Worm (Caenorhabditis elegans): ENCODE results near the gene M02D8.6.

The M02D8.6 gene

DNA sequence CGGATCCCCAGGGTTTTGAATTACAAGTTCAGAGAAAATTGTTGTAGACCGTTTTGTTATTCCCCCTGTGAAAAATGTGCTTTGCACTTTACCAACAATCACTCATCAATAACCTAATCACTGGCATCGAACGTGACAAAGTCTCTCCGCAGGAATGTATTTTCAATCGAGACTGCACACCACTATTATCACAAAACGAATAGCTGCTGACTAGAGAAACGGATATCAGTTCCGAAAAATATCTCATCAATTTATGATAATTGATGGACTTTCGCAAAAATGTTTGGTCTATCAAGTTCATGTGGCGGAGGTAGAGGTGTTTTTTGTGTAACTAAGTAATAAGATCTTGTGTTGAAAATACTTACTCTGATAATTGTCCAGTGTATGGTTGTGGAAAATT lies 29.3 kb upstream of the M02D8.6 start:
- no peak for TF ChIP-seq fkh-2 (tag; optimal IDR thresholded peaks at IDR 0.05)
- no peak for TF ChIP-seq nhr-11 (tag; optimal IDR thresholded peaks at IDR 0.05)
- no peak for TF ChIP-seq ceh-28 (tag; optimal IDR thresholded peaks at IDR 0.05)
- TF ChIP-seq nhr-237 (tag; optimal IDR thresholded peaks at IDR 0.05), result no peak
- peak; percentile 22 for TF ChIP-seq pqm-1 (tag; optimal IDR thresholded peaks at IDR 0.05)
- TF ChIP-seq unc-62 (GFP tag; optimal IDR thresholded peaks at IDR 0.05), result no peak
- no peak for TF ChIP-seq tbx-2 (tag; optimal IDR thresholded peaks at IDR 0.05)
- peak; percentile 18 for TF ChIP-seq lin-39 (tag; optimal IDR thresholded peaks at IDR 0.05)
- TF ChIP-seq fos-1 (tag; optimal IDR thresholded peaks at IDR 0.05), result no peak
- no peak for TF ChIP-seq nhr-23 (tag; optimal IDR thresholded peaks at IDR 0.05)

- TF ChIP-seq lsy-12 (tag; optimal IDR thresholded peaks at IDR 0.05) (no peak), pqm-1 (tag; optimal IDR thresholded peaks at IDR 0.05) (peak; percentile 67), unc-62 (GFP tag; optimal IDR thresholded peaks at IDR 0.05) (no peak), nhr-67 (tag; optimal IDR thresholded peaks at IDR 0.05) (no peak), nfya-1 (tag; optimal IDR thresholded peaks at IDR 0.05; ENCODE audit: insufficient read depth) (no peak), hmg-11 (tag; optimal IDR thresholded peaks at IDR 0.05) (no peak), snpc-4 (tag; optimal IDR thresholded peaks at IDR 0.05) (no peak), fkh-2 (tag; optimal IDR thresholded peaks at IDR 0.05) (no peak), pha-4 (tag; optimal IDR thresholded peaks at IDR 0.05) (peak; percentile 30), nhr-23 (tag; optimal IDR thresholded peaks at IDR 0.05) (no peak), eor-1 (tag; optimal IDR thresholded peaks at IDR 0.05) (no peak), elt-2 (tag; optimal IDR thresholded peaks at IDR 0.05) (peak; percentile 74)
Observed at ce11 chrX:8755987-8756386, 24.3 kb upstream of the M02D8.6 start.

ce11 chrX:8754285-8754795 lies 22.6 kb upstream of the M02D8.6 start:
- TF ChIP-seq elt-2 (tag; optimal IDR thresholded peaks at IDR 0.05) (peak; percentile 12), eor-1 (tag; optimal IDR thresholded peaks at IDR 0.05) (no peak), pha-4 (tag; optimal IDR thresholded peaks at IDR 0.05) (peak; percentile 6)

- TF ChIP-seq nhr-25 (tag; optimal IDR thresholded peaks at IDR 0.05) (peak; percentile 52), nhr-11 (tag; optimal IDR thresholded peaks at IDR 0.05) (no peak), elt-2 (tag; optimal IDR thresholded peaks at IDR 0.05) (no peak), lsy-12 (tag; optimal IDR thresholded peaks at IDR 0.05) (no peak), ceh-28 (tag; optimal IDR thresholded peaks at IDR 0.05) (no peak), nhr-76 (tag; optimal IDR thresholded peaks at IDR 0.05) (no peak), nhr-23 (tag; optimal IDR thresholded peaks at IDR 0.05) (peak; percentile 68), R02D3.7 (tag; optimal IDR thresholded peaks at IDR 0.05) (no peak), unc-62 (GFP tag; optimal IDR thresholded peaks at IDR 0.05) (no peak), nhr-28 (tag; optimal IDR thresholded peaks at IDR 0.05) (no peak), lin-15B (tag; optimal IDR thresholded peaks at IDR 0.05) (no peak), eor-1 (tag; optimal IDR thresholded peaks at IDR 0.05) (no peak), ama-1 (optimal IDR thresholded peaks at IDR 0.05) (no peak), elt-3 (tag; optimal IDR thresholded peaks at IDR 0.05) (peak in 1 of 3 experiments; percentile 12), egl-27 (tag; optimal IDR thresholded peaks at IDR 0.05) (no peak), unc-39 (tag; optimal IDR thresholded peaks at IDR 0.05) (no peak), elt-1 (tag; optimal IDR thresholded peaks at IDR 0.05) (no peak), mml-1 (tag; optimal IDR thresholded peaks at IDR 0.05) (no peak), fkh-10 (GFP tag; optimal IDR thresholded peaks at IDR 0.05) (no peak), skn-1 (tag; optimal IDR thresholded peaks at IDR 0.05) (no peak), tbx-2 (tag; optimal IDR thresholded peaks at IDR 0.05) (no peak), nhr-237 (tag; optimal IDR thresholded peaks at IDR 0.05) (no peak), hmg-11 (tag; optimal IDR thresholded peaks at IDR 0.05) (no peak), ztf-4 (tag; optimal IDR thresholded peaks at IDR 0.05) (no peak), aly-2 (tag; optimal IDR thresholded peaks at IDR 0.05) (no peak), fos-1 (tag; optimal IDR thresholded peaks at IDR 0.05) (no peak), fkh-2 (tag; optimal IDR thresholded peaks at IDR 0.05) (no peak), ztf-11 (tag; optimal IDR thresholded peaks at IDR 0.05) (no peak), pha-4 (tag; optimal IDR thresholded peaks at IDR 0.05) (no peak), nhr-77 (tag; optimal IDR thresholded peaks at IDR 0.05) (no peak), nhr-43 (tag; optimal IDR thresholded peaks at IDR 0.05; ENCODE audit: poor library complexity, severe bottlenecking) (peak; percentile 81), ceh-9 (tag; optimal IDR thresholded peaks at IDR 0.05) (no peak), sea-2 (GFP tag; optimal IDR thresholded peaks at IDR 0.05) (no peak), nhr-12 (tag; optimal IDR thresholded peaks at IDR 0.05) (no peak), pqm-1 (tag; optimal IDR thresholded peaks at IDR 0.05) (peak; percentile 29), ceh-82 (tag; optimal IDR thresholded peaks at IDR 0.05) (no peak), zag-1 (tag; optimal IDR thresholded peaks at IDR 0.05) (no peak), snpc-4 (tag; optimal IDR thresholded peaks at IDR 0.05) (no peak), mdl-1 (tag; optimal IDR thresholded peaks at IDR 0.05) (peak; percentile 44), nhr-67 (tag; optimal IDR thresholded peaks at IDR 0.05) (no peak), nfya-1 (tag; optimal IDR thresholded peaks at IDR 0.05; ENCODE audit: insufficient read depth) (no peak), lin-39 (tag; optimal IDR thresholded peaks at IDR 0.05) (no peak), egl-5 (tag; optimal IDR thresholded peaks at IDR 0.05) (no peak), ceh-16 (tag; optimal IDR thresholded peaks at IDR 0.05) (no peak), daf-12 (tag; optimal IDR thresholded peaks at IDR 0.05) (no peak)
Observed at ce11 chrX:8752546-8752945, 20.8 kb upstream of the M02D8.6 start.
